Worm (Caenorhabditis elegans) whole organism, late embryonic: Measurements from ENCODE around the gene K08H2.2.

Experiments
- C38D4.7 ChIP-seq: fragments of 200-800 bp; sonication (Bioruptor generic); optimal IDR thresholded peaks from 2 replicates; lab custom pipeline; 2018; ENCODE audit warnings: mild to moderate bottlenecking, missing genetic modification characterization, moderate library complexity, missing compliant biosample characterization
- K02D7.2 ChIP-seq: sonication (generic microtip); optimal IDR thresholded peaks from 2 replicates; lab custom pipeline; 2017; ENCODE audit warnings: mild to moderate bottlenecking, missing genetic modification characterization, missing compliant biosample characterization
- T23F11.4 ChIP-seq: fragments of 200-800 bp; sonication (Bioruptor generic); optimal IDR thresholded peaks from 2 replicates; lab custom pipeline; 2018; ENCODE audit warnings: mild to moderate bottlenecking, missing genetic modification characterization, missing compliant biosample characterization
- ceh-18 ChIP-seq: sonication (generic microtip); optimal IDR thresholded peaks from 2 replicates; lab custom pipeline; 2016; ENCODE audit warnings: missing genetic modification characterization, missing compliant biosample characterization
- ceh-19 ChIP-seq: fragments of 200-800 bp; sonication (Bioruptor generic); optimal IDR thresholded peaks from 2 replicates; lab custom pipeline; 2018; ENCODE audit warnings: mild to moderate bottlenecking, missing genetic modification characterization, missing compliant biosample characterization
- ceh-2 ChIP-seq: sonication (generic microtip); optimal IDR thresholded peaks from 2 replicates; lab custom pipeline; 2016; ENCODE audit warnings: missing genotype, missing genetic modification characterization, missing compliant biosample characterization
- ceh-22 ChIP-seq: sonication (generic microtip); optimal IDR thresholded peaks from 2 replicates; lab custom pipeline; 2017; ENCODE audit warnings: missing biosample characterization, missing genetic modification characterization
- ceh-48 ChIP-seq: sonication (generic microtip); optimal IDR thresholded peaks from 2 replicates; lab custom pipeline; 2016; ENCODE audit warnings: missing genetic modification characterization, inconsistent platforms, missing compliant biosample characterization
- ceh-6 ChIP-seq: fragments of 200-800 bp; sonication (Bioruptor generic); optimal IDR thresholded peaks from 2 replicates; lab custom pipeline; 2018; ENCODE audit warnings: mild to moderate bottlenecking, missing genetic modification characterization, missing compliant biosample characterization
- fkh-10 ChIP-seq: fragments of 150-350 bp; optimal IDR thresholded peaks from 2 replicates; lab custom pipeline; 2014; ENCODE audit warnings: missing biosample characterization, missing genetic modification reagents, missing genetic modification characterization
- fkh-6 ChIP-seq: sonication (generic microtip); optimal IDR thresholded peaks from 2 replicates; lab custom pipeline; 2016; ENCODE audit warnings: missing genetic modification characterization, missing compliant biosample characterization
- hlh-13 ChIP-seq: fragments of 200-800 bp; sonication (Bioruptor generic); optimal IDR thresholded peaks from 2 replicates; lab custom pipeline; 2018; ENCODE audit warnings: mild to moderate bottlenecking, missing genetic modification characterization, missing compliant biosample characterization
- hlh-8 ChIP-seq: sonication (generic microtip); optimal IDR thresholded peaks from 2 replicates; lab custom pipeline; 2016; ENCODE audit warnings: missing genotype, missing genetic modification characterization, missing compliant biosample characterization
- npax-4 ChIP-seq: sonication (generic microtip); optimal IDR thresholded peaks from 2 replicates; lab custom pipeline; 2016; ENCODE audit warnings: missing genetic modification characterization, missing compliant biosample characterization
- odd-2 ChIP-seq: sonication (generic microtip); optimal IDR thresholded peaks from 2 replicates; lab custom pipeline; 2017; ENCODE audit warnings: antibody characterized with exemption, mild to moderate bottlenecking, missing genetic modification characterization, missing compliant biosample characterization
- pat-9 ChIP-seq: fragments of 200-800 bp; sonication (Bioruptor generic); optimal IDR thresholded peaks from 2 replicates; lab custom pipeline; 2018; ENCODE audit warnings: mild to moderate bottlenecking, missing genetic modification characterization, moderate library complexity, missing compliant biosample characterization
- pax-1 ChIP-seq: fragments of 150-350 bp; optimal IDR thresholded peaks from 2 replicates; lab custom pipeline; 2014; ENCODE audit warnings: missing biosample characterization, missing genetic modification characterization
- pha-2 ChIP-seq: sonication (generic microtip); optimal IDR thresholded peaks from 2 replicates; lab custom pipeline; 2017; ENCODE audit warnings: mild to moderate bottlenecking, missing genetic modification characterization, missing compliant biosample characterization
- pha-4 ChIP-seq: fragments of 150-350 bp; optimal IDR thresholded peaks from 2 replicates; lab custom pipeline; 2018; ENCODE audit warnings: missing biosample characterization, missing genetic modification reagents, missing genetic modification characterization
- pros-1 ChIP-seq: fragments of 150-350 bp; optimal IDR thresholded peaks from 2 replicates; lab custom pipeline; 2014; ENCODE audit warnings: missing biosample characterization, missing genetic modification reagents, missing genetic modification characterization
- sox-4 ChIP-seq: sonication (generic microtip); optimal IDR thresholded peaks from 2 replicates; lab custom pipeline; 2017; ENCODE audit warnings: mild to moderate bottlenecking, missing genetic modification characterization, inconsistent platforms, missing compliant biosample characterization
- syd-9 ChIP-seq: sonication (generic microtip); optimal IDR thresholded peaks from 2 replicates; lab custom pipeline; 2016; ENCODE audit warnings: mild to moderate bottlenecking, missing genetic modification characterization, moderate library complexity, missing compliant biosample characterization
- tbx-2 ChIP-seq: sonication (generic microtip); optimal IDR thresholded peaks from 2 replicates; lab custom pipeline; 2016; ENCODE audit warnings: missing genetic modification characterization, missing compliant biosample characterization
- tbx-7 ChIP-seq: sonication (generic microtip); optimal IDR thresholded peaks from 2 replicates; lab custom pipeline; 2016; ENCODE audit warnings: missing genotype, missing genetic modification characterization, missing compliant biosample characterization
- unc-3 ChIP-seq, 2 experiments: fragments of 200-800 bp in 1 of 2; sonication (Bioruptor generic) in 1 of 2; sonication (generic microtip) in 1 of 2; conservative IDR thresholded peaks in 1 of 2; optimal IDR thresholded peaks in 1 of 2; 2 replicates each; pipeline versions ENCODE4 v1.3.6 to Lab custom; 2016 to 2022; ENCODE audit warnings: missing compliant biosample characterization in 2 of 2, missing genetic modification characterization in 2 of 2, missing genetic modification reagents in 1 of 2
- unc-42 ChIP-seq: sonication (generic microtip); optimal IDR thresholded peaks from 2 replicates; lab custom pipeline; 2016; ENCODE audit warnings: missing genotype, missing genetic modification characterization, missing compliant biosample characterization
- zip-5 ChIP-seq: sonication (generic microtip); optimal IDR thresholded peaks from 2 replicates; lab custom pipeline; 2016; ENCODE audit warnings: missing genetic modification characterization, missing compliant biosample characterization

The K08H2.2 gene

DNA sequence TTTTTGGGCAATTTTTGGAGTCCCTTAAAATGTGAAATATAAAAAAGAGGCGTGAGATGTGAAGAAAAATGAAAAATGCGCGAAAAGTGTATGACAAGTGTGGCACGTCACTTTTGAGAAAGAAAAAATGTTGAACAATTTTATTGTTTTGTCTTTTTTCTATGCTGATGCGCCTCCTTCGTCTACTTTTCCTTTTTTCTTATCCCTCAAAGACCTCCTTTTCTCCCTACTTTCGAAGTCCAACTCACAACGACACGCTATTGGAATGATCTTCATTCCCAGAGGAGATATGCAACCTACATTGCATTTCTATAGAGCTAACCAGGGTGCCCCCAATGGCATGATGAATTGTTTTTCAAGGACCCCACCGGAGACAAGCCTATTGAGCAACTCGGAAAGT, 28.8 kb downstream of the K08H2.2 start:
- TF ChIP-seq pax-1 (tag; lab: Kevin White, UChicago) (no peak), C38D4.7 (GFP tag; lab: Kevin White, UChicago) (no peak), fkh-6 (tag; lab: Kevin White, UChicago) (no peak), T23F11.4 (GFP tag; lab: Kevin White, UChicago) (no peak), tbx-2 (tag; lab: Kevin White, UChicago) (no peak), pha-4 (tag; lab: Kevin White, UChicago) (no peak), unc-3 (GFP tag; conservative IDR thresholded peaks at IDR 0.05; lab: Robert Waterston, UW) (no peak), unc-3 (tag; optimal IDR thresholded peaks at IDR 0.05; lab: Kevin White, UChicago) (no peak), ceh-18 (no peak), ceh-6 (GFP tag; lab: Kevin White, UChicago) (no peak), tbx-7 (tag; lab: Kevin White, UChicago) (no peak), npax-4 (tag; lab: Kevin White, UChicago) (no peak), pros-1 (no peak)

DNA sequence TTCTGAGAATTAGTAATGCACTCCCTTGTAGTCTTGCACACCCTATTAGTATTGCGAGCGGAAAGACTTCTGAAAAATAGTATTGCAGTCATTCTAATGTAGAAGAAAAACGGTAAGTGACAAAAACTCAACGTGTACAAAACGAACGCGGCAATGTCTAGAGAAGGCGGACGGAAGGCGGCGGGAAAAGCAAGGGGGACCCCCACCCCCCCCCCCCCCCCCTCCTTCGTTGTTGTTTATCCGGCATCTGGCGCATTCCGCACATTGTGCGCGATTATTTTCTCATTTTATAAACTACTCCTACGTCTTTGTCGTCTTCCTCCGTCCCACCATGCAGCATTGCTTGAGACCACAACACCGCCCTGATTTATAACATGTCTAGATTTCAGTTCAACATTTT, 32.5 kb downstream of the K08H2.2 start:
- TF ChIP-seq hlh-13 (GFP tag; lab: Kevin White, UChicago) (no peak), odd-2 (tag; lab: Kevin White, UChicago) (no peak), syd-9 (no peak), pha-2 (tag; lab: Kevin White, UChicago) (no peak), fkh-10 (GFP tag; lab: Kevin White, UChicago) (no peak), ceh-2 (no peak), fkh-6 (tag; lab: Kevin White, UChicago) (no peak), npax-4 (tag; lab: Kevin White, UChicago) (no peak), sox-4 (tag; lab: Kevin White, UChicago) (no peak), pat-9 (tag; lab: Kevin White, UChicago) (no peak), ceh-22 (tag; lab: Kevin White, UChicago) (no peak)

- TF ChIP-seq pros-1, result no peak
- peak; percentile 74 for TF ChIP-seq unc-42 (tag; lab: Kevin White, UChicago)
Measured at ce11 chrX:13201401-13201800, 33.4 kb downstream of the K08H2.2 start, which contains the start of gene unc-9. TSS of gene unc-9 (plus strand) at chrX:13201770.

DNA sequence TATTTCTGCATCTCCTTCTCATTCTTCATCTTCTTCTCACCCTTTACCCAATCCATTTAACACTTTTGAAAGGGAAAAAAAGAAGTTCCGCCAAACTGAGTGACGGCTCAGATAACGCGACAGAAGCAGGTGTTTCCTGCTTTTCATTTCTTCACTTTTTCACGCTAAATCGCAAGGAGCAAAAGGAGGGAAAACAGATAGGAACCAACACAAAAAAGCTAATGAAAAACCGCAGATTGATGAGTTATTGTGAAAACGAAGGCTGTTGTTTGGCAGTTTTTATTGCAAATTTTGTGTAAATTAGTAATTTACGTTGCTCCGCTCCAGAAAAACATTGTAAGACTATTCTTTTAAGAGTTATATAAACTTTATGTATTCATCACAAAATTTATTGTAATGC, 34.5 kb downstream of the K08H2.2 start:
- no peak for TF ChIP-seq zip-5
- no peak for TF ChIP-seq K02D7.2 (tag; lab: Kevin White, UChicago)

DNA sequence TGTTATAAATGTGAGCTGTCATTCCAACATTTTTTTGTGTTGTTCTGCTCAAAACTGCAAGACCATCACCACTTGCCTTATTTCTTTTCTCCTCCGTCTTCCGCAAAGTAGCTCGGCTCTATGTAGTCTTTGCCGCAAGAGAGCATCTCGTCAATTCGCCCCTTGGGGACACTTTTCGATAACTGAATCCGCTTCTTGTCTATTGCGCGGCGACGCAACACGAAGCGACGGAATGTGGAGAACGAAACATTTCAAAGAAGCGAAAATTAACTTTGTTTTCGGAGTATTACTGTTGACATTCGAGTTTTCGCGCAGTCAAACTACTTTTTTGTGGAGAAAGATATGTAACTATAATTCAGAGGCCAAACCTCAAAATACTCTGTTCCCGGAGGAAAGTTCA, 36.6 kb downstream of the K08H2.2 start:
- TF ChIP-seq unc-42 (tag; lab: Kevin White, UChicago), result peak; percentile 64
- no peak for TF ChIP-seq hlh-8 (tag; lab: Kevin White, UChicago)

ce11 chrX:13190912-13191311, 43.9 kb downstream of the K08H2.2 start, which contains the start of gene gpa-6:
TSS of gene gpa-6 (plus strand) at chrX:13191212.
- TF ChIP-seq ceh-48 (tag; lab: Kevin White, UChicago) (no peak), ceh-19 (no peak), syd-9 (no peak)

ce11 chrX:13189861-13190260, 44.9 kb downstream of the K08H2.2 start, which contains the start of gene cwp-5:
TSS of gene cwp-5 (minus strand) at chrX:13189961.
- no peak for TF ChIP-seq hlh-8 (tag; lab: Kevin White, UChicago)
- no peak for TF ChIP-seq ceh-22 (tag; lab: Kevin White, UChicago)
- TF ChIP-seq unc-42 (tag; lab: Kevin White, UChicago), result no peak
